Worm (Caenorhabditis elegans) whole organism, midembryonic: ENCODE results near the gene F54H12.4.
"Not testable (repeated sequence)": the region's sequence is repeated elsewhere in the genome, so short reads cannot be mapped to it uniquely, and the experiment has no call there.

Source experiments
- T22C8.4 ChIP-seq: fragments of 200-800 bp; sonication (Bioruptor generic); IDR thresholded peaks from 2 replicates; pipeline ENCODE4 v1.3.6; 2022; ENCODE audit warnings: missing genetic modification characterization, missing compliant biosample characterization
- cog-1 ChIP-seq: sonication (generic microtip); optimal IDR thresholded peaks from 2 replicates; lab custom pipeline; 2016; ENCODE audit warnings: missing genetic modification characterization, missing compliant biosample characterization
- flt-1 ChIP-seq: fragments of 200-800 bp; sonication (Bioruptor generic); IDR thresholded peaks from 2 replicates; pipeline ENCODE4 v1.3.6; 2022; ENCODE audit warnings: missing genetic modification characterization, missing compliant biosample characterization
- klf-2 ChIP-seq: fragments of 200-800 bp; sonication (Bioruptor generic); conservative IDR thresholded peaks from 2 replicates; pipeline ENCODE4 v1.3.6; 2022; ENCODE audit warnings: missing genetic modification reagents, missing genetic modification characterization, missing compliant biosample characterization
- med-1 ChIP-seq: sonication (generic microtip); optimal IDR thresholded peaks from 2 replicates; lab custom pipeline; 2017; ENCODE audit warnings: missing genetic modification characterization, mild to moderate bottlenecking, missing compliant biosample characterization, antibody characterized with exemption, missing genetic modification reagents; ENCODE audit not compliant: insufficient read depth
- ref-1 ChIP-seq: fragments of 200-800 bp; sonication (Bioruptor generic); conservative IDR thresholded peaks from 2 replicates; pipeline ENCODE4 v1.3.6; 2022; ENCODE audit warnings: missing genetic modification reagents, missing genetic modification characterization, missing compliant biosample characterization
- tab-1 ChIP-seq: fragments of 200-800 bp; sonication (Bioruptor generic); IDR thresholded peaks from 2 replicates; pipeline ENCODE4 v1.3.6; 2022; ENCODE audit warnings: missing genetic modification characterization, missing compliant biosample characterization
- ztf-23 ChIP-seq: fragments of 200-800 bp; sonication (Bioruptor generic); IDR thresholded peaks from 2 replicates; pipeline ENCODE4 v1.3.6; 2022; ENCODE audit warnings: missing genetic modification reagents, missing genetic modification characterization, missing compliant biosample characterization
- ztf-29 ChIP-seq: fragments of 200-800 bp; sonication (Bioruptor generic); IDR thresholded peaks from 2 replicates; pipeline ENCODE4 v1.3.6; 2022; ENCODE audit warnings: missing genetic modification reagents, missing genetic modification characterization, missing compliant biosample characterization

Gene F54H12.4

DNA sequence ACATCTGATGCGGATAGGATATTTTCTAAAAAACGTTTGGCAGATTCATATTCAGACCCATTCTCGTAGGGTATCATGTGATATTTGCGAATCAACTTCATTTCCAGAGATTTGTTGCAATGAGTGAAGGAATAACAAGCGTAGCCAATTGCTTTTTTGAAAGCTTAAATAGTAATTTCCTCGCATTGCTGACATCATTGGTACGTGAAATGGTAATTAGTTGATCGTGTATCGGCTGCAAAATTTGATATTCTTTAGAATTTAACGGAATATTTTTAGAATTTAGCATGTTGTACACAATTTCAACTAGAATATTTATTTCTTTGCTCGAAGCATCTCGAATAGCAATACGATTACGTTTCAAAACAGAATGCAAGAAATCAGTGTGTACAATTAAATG lies at the start of gene F54H12.4:
F54H12.4 (minus strand) TSS at position 101 of the 400 bp plus-strand sequence.
- TF ChIP-seq tab-1, flt-1, ztf-23 (GFP tag; lab: Robert Waterston, UW): not testable (repeated sequence)

DNA sequence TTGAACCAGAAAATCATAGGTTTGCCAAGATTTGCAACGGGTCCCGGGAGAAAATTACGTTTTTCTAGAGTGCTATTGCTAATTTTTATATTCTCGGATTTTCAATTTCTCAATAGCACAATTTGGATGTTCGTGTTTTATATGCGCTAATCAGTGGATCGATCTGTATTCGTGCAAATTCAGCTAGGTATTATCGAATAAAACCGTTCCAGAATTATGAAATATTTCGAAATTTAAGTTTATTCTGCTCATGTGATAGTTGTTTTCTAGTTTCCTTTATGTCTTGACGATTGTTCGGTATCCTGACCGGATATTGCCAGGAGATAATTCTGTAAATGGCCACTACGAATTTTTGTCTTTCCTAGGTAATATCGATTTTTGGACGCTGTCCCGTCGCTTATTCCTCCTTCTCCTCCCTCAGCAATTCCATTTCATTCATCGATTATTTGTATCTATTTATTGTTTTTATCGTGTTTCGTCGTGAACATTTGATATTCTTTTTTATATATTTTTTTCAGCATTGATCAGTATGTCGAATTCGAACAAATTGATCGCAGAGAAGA lies 47.8 kb upstream of the F54H12.4 start, which contains the start of gene cit-1.2:
cit-1.2 (plus strand) TSS at position 513 of the 563 bp plus-strand sequence.
- no peak for TF ChIP-seq ref-1 (GFP tag; lab: Robert Waterston, UW)
- TF ChIP-seq T22C8.4 (GFP tag; lab: Robert Waterston, UW), result no peak
- TF ChIP-seq cog-1 (tag; lab: Kevin White, UChicago), result no peak
- no peak for TF ChIP-seq ztf-29 (GFP tag; lab: Robert Waterston, UW)
- TF ChIP-seq klf-2 (GFP tag; lab: Robert Waterston, UW), result no peak
- no peak for TF ChIP-seq ztf-23 (GFP tag; lab: Robert Waterston, UW)
- TF ChIP-seq flt-1 (GFP tag; lab: Robert Waterston, UW), result no peak
- TF ChIP-seq tab-1 (GFP tag; lab: Robert Waterston, UW), result no peak
- no peak for TF ChIP-seq med-1 (GFP tag; lab: Kevin White, UChicago)

DNA sequence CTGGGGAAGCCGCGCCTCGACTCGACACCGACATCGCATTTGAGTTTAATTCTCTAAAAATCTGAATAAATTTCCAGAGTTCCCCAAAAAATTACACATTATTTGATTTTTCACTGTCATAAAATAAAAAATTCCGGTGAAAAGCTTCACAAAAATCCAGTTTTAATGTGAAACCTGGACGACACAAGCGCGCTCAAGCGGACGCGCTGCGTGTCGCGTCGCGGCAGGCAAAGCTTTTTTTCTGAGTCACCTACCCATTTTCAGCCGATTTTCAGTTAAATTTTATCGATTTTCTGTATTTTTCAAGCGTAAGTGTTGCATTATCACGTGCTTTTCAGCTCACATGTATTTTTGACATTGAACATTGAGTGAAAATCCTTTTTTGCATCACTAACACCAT lies 47.2 kb upstream of the F54H12.4 start, which contains the start of gene cit-1.1:
cit-1.1 (minus strand) TSS at position 53 of the 400 bp plus-strand sequence.
- no peak for TF ChIP-seq med-1 (GFP tag; lab: Kevin White, UChicago)
- TF ChIP-seq ztf-29 (GFP tag; lab: Robert Waterston, UW), result no peak
- no peak for TF ChIP-seq cog-1 (tag; lab: Kevin White, UChicago)
- TF ChIP-seq ref-1 (GFP tag; lab: Robert Waterston, UW), result no peak
- no peak for TF ChIP-seq T22C8.4 (GFP tag; lab: Robert Waterston, UW)
- TF ChIP-seq klf-2 (GFP tag; lab: Robert Waterston, UW), result no peak
- no peak for TF ChIP-seq ztf-23 (GFP tag; lab: Robert Waterston, UW)
- no peak for TF ChIP-seq flt-1 (GFP tag; lab: Robert Waterston, UW)
- TF ChIP-seq tab-1 (GFP tag; lab: Robert Waterston, UW), result no peak

DNA sequence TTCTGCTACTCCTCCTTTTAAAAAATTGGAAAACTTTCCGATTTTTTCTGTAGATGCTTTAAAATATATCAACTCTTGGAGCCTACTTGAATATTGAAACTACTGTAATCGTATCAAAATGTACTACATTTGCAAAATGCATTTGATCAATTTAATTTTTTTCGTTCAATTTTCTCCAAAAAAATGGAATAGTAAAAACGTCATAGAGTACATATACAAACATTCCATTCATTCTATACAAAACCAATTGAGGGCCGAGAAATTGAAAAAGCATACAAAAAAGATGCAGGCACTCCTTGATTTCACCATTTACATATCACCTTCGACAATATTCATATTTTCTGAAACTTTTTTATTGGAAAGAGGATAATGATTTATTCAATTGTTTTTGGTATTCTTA lies 41.5 kb upstream of the F54H12.4 start, which contains the start of gene C06G4.6:
C06G4.6 (plus strand) TSS at position 301 of the 400 bp plus-strand sequence.
- TF ChIP-seq med-1 (GFP tag; lab: Kevin White, UChicago), result no peak
- no peak for TF ChIP-seq flt-1 (GFP tag; lab: Robert Waterston, UW)
- no peak for TF ChIP-seq ref-1 (GFP tag; lab: Robert Waterston, UW)
- TF ChIP-seq tab-1 (GFP tag; lab: Robert Waterston, UW), result no peak
- TF ChIP-seq ztf-29 (GFP tag; lab: Robert Waterston, UW), result no peak
- TF ChIP-seq klf-2 (GFP tag; lab: Robert Waterston, UW), result no peak
- TF ChIP-seq T22C8.4 (GFP tag; lab: Robert Waterston, UW), result no peak
- TF ChIP-seq ztf-23 (GFP tag; lab: Robert Waterston, UW), result no peak
- TF ChIP-seq cog-1 (tag; lab: Kevin White, UChicago), result no peak

DNA sequence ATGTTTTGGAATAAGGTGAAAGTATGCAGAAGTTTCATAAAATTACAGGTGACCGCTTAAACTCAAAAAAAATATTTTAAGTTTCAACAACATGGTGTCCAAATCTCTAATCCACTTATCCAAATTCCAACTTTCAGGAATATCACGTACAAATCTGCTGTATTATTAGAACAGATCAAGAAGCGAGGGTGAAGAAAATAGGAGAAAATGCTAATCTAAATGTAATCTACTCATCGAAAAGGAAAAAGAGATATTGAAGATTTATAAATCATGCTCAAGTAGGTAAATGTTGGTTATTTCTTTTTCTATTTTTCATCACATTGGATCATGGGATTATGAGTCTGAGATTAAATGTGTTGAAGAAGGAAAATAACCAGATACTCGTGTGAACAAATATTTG lies 39.0 kb upstream of the F54H12.4 start:
- TF ChIP-seq med-1 (GFP tag; lab: Kevin White, UChicago), result no peak
- no peak for TF ChIP-seq cog-1 (tag; lab: Kevin White, UChicago)
- no peak for TF ChIP-seq ztf-29 (GFP tag; lab: Robert Waterston, UW)
- no peak for TF ChIP-seq ztf-23 (GFP tag; lab: Robert Waterston, UW)
- TF ChIP-seq klf-2 (GFP tag; lab: Robert Waterston, UW), result no peak
- no peak for TF ChIP-seq T22C8.4 (GFP tag; lab: Robert Waterston, UW)
- no peak for TF ChIP-seq tab-1 (GFP tag; lab: Robert Waterston, UW)

DNA sequence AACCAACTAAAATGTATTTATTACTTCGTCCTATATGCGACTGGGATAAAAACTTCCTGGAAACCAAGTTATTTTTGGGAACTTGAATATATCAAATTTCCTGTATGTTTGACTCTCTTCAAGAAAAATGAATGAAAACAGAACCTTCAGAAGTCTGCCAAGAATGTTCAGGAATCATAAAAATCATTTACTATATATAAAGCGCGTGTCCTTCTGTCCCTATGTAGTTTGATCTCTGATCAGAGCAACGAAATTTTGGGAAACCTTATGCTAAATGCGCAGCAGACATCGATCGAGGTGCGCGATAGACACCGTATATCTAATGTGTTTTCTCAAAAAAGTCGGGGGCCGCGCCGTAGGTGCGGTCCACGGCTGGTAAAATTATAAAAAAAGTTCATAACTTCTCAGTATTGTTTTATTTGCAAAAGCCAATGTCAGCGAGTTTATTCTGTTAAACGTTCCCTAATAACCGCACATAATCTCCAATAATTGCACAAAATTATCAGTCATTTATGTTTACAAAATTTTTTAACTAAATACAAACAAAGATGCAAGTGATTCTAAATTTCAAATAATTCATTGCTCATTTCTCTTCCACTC lies 35.0 kb upstream of the F54H12.4 start:
- no peak for TF ChIP-seq tab-1 (GFP tag; lab: Robert Waterston, UW)
- TF ChIP-seq klf-2 (GFP tag; lab: Robert Waterston, UW), result no peak
- no peak for TF ChIP-seq ztf-29 (GFP tag; lab: Robert Waterston, UW)
- TF ChIP-seq flt-1 (GFP tag; lab: Robert Waterston, UW), result no peak
- no peak for TF ChIP-seq med-1 (GFP tag; lab: Kevin White, UChicago)
- no peak for TF ChIP-seq ref-1 (GFP tag; lab: Robert Waterston, UW)
- no peak for TF ChIP-seq T22C8.4 (GFP tag; lab: Robert Waterston, UW)
- no peak for TF ChIP-seq cog-1 (tag; lab: Kevin White, UChicago)
- TF ChIP-seq ztf-23 (GFP tag; lab: Robert Waterston, UW), result no peak

DNA sequence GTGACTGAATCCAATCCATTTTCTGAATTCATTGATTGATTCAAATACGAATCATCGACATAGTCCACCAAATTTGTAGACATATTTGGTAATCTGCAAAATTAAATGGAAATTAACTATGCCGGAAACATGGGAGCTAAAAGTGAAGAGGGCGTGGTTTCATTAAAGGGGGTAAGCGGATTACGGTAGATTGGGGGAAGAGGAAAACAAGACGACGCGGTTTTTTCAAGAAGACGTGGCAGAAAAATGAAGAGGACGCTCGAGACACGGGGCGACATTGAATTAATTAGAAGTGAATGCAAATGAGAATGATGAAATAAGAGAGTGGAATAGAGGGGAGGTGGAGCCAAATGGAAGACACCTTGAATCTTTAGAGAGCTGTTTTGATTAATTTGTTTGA lies 33.8 kb upstream of the F54H12.4 start, which contains the start of gene npr-17:
npr-17 (minus strand) TSS at position 101 of the 400 bp plus-strand sequence.
- TF ChIP-seq ztf-29 (GFP tag; lab: Robert Waterston, UW), result no peak
- no peak for TF ChIP-seq T22C8.4 (GFP tag; lab: Robert Waterston, UW)
- no peak for TF ChIP-seq ref-1 (GFP tag; lab: Robert Waterston, UW)
- TF ChIP-seq cog-1 (tag; lab: Kevin White, UChicago), result no peak
- TF ChIP-seq klf-2 (GFP tag; lab: Robert Waterston, UW), result no peak
- no peak for TF ChIP-seq tab-1 (GFP tag; lab: Robert Waterston, UW)
- no peak for TF ChIP-seq ztf-23 (GFP tag; lab: Robert Waterston, UW)
- no peak for TF ChIP-seq med-1 (GFP tag; lab: Kevin White, UChicago)
- no peak for TF ChIP-seq flt-1 (GFP tag; lab: Robert Waterston, UW)

DNA sequence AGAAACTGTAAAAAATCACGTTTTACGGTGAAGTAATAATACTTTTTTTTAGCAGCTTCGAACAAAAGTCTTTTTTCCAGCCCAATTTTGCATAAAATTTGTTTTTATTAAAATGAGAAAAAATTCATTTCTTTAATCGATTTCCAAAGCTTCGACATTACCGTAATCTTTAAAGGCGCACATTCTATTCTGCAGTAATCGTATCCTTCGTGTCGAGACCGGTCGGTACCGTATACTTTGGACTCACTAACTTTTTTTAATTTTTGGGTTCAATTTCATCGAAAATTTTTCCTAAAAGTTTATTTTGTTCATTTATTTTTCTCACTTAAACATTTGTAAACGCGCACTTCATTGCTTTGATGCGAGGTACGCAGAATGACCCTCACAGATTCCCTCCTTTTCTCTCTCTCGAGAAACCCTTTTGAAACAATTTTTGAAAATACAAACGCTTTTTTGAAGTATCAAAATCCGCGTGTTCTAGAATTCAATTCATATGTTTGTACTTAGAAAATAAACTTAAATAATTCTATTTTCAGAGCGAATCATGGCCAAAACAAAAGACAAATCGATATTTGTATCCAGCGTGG lies 24.1 kb upstream of the F54H12.4 start, which contains the start of gene hrpk-2:
hrpk-2 (plus strand) TSS at position 537 of the 587 bp plus-strand sequence.
- TF ChIP-seq cog-1 (tag; lab: Kevin White, UChicago) (no peak), flt-1 (GFP tag; lab: Robert Waterston, UW) (no peak), tab-1 (GFP tag; lab: Robert Waterston, UW) (no peak), klf-2 (GFP tag; lab: Robert Waterston, UW) (no peak), ztf-23 (GFP tag; lab: Robert Waterston, UW) (no peak), T22C8.4 (GFP tag; lab: Robert Waterston, UW) (no peak), ref-1 (GFP tag; lab: Robert Waterston, UW) (no peak), ztf-29 (GFP tag; lab: Robert Waterston, UW) (no peak), med-1 (GFP tag; lab: Kevin White, UChicago) (no peak)
